Fruit fly (Drosophila melanogaster) whole organism, embryonic: Measurements from ENCODE around the gene CG4730.
A peak's percentile ranks its signal among the peaks of the same experiment; 100 is the strongest.

Source experiments
- Ada2b ChIP-seq: fragments of 200-800 bp; sonication (Bioruptor generic); IDR thresholded peaks from 2 replicates; pipeline ENCODE4 v1.3.6; 2022; ENCODE audit warnings: missing biosample characterization, missing genetic modification characterization
- Adf1 ChIP-seq: fragments of 200-800 bp; sonication (Bioruptor generic); IDR thresholded peaks from 2 replicates; pipeline ENCODE4 v1.3.6; 2022; ENCODE audit warnings: missing biosample characterization, missing genetic modification characterization
- Asciz ChIP-seq: fragments of 200-800 bp; sonication (Bioruptor generic); optimal IDR thresholded peaks from 2 replicates; lab custom pipeline; 2017; ENCODE audit warnings: missing biosample characterization, mild to moderate bottlenecking, missing genetic modification characterization, missing genetic modification reagents
- Atf6 ChIP-seq: fragments of 200-800 bp; sonication (Bioruptor generic); IDR thresholded peaks from 2 replicates; pipeline ENCODE4 v1.3.6; 2022; ENCODE audit warnings: missing biosample characterization, missing genetic modification characterization
- B-H2 ChIP-seq: fragments of 200-800 bp; sonication (Bioruptor generic); optimal IDR thresholded peaks from 2 replicates; lab custom pipeline; 2018; ENCODE audit warnings: missing biosample characterization, mild to moderate bottlenecking, missing genetic modification characterization
- CG10209 ChIP-seq: fragments of 200-800 bp; sonication (Bioruptor generic); optimal IDR thresholded peaks from 3 replicates; lab custom pipeline; 2017; ENCODE audit warnings: missing biosample characterization, mild to moderate bottlenecking, missing genetic modification characterization, missing genetic modification reagents
- CG10267 ChIP-seq: fragments of 200-800 bp; sonication (Bioruptor generic); optimal IDR thresholded peaks from 2 replicates; lab custom pipeline; 2018; ENCODE audit warnings: missing biosample characterization, mild to moderate bottlenecking, missing genetic modification characterization, moderate library complexity
- CG12391 ChIP-seq: fragments of 200-800 bp; sonication (Bioruptor generic); optimal IDR thresholded peaks from 3 replicates; lab custom pipeline; 2018; ENCODE audit warnings: missing biosample characterization, mild to moderate bottlenecking, missing genetic modification characterization, moderate library complexity
- CG14441 ChIP-seq: fragments of 200-800 bp; sonication (Bioruptor generic); IDR thresholded peaks from 2 replicates; pipeline ENCODE4 v1.3.6; 2022; ENCODE audit warnings: missing biosample characterization, missing genetic modification characterization
- CG15696 ChIP-seq: fragments of 200-800 bp; sonication (Bioruptor generic); optimal IDR thresholded peaks from 2 replicates; lab custom pipeline; 2019; ENCODE audit warnings: missing biosample characterization, mild to moderate bottlenecking, missing genetic modification characterization, moderate library complexity
- CG17359 ChIP-seq: fragments of 200-800 bp; sonication (Bioruptor generic); optimal IDR thresholded peaks from 3 replicates; lab custom pipeline; 2018; ENCODE audit warnings: missing biosample characterization, mild to moderate bottlenecking, missing genetic modification characterization, moderate library complexity
- CG2129 ChIP-seq: fragments of 200-800 bp; sonication (Bioruptor generic); IDR thresholded peaks from 2 replicates; pipeline ENCODE4 v1.3.6; 2022; ENCODE audit warnings: missing biosample characterization, missing genetic modification characterization; ENCODE audit not compliant: partially characterized antibody
- CG2712 ChIP-seq: fragments of 200-800 bp; optimal IDR thresholded peaks from 3 replicates; lab custom pipeline; 2019; ENCODE audit warnings: missing biosample characterization, mild to moderate bottlenecking, missing genetic modification characterization, moderate library complexity
- CG3065 ChIP-seq: fragments of 200-800 bp; sonication (Bioruptor generic); optimal IDR thresholded peaks from 2 replicates; lab custom pipeline; 2016; ENCODE audit warnings: missing biosample characterization, missing genetic modification characterization
- CG34422 ChIP-seq: fragments of 200-800 bp; sonication (Bioruptor generic); IDR thresholded peaks from 3 replicates; pipeline ENCODE4 v1.3.6; 2022; ENCODE audit warnings: missing biosample characterization, missing genetic modification characterization
- CG3847 ChIP-seq: fragments of 200-800 bp; sonication (Bioruptor generic); IDR thresholded peaks from 2 replicates; pipeline ENCODE4 v1.3.6; 2022; ENCODE audit warnings: missing biosample characterization, missing genetic modification characterization
- CG4617 ChIP-seq: fragments of 200-800 bp; sonication (Bioruptor generic); optimal IDR thresholded peaks from 3 replicates; lab custom pipeline; 2016; ENCODE audit warnings: missing biosample characterization, missing genetic modification characterization, borderline replicate concordance
- CG7839 ChIP-seq: fragments of 200-800 bp; sonication (Bioruptor generic); optimal IDR thresholded peaks from 3 replicates; lab custom pipeline; 2018; ENCODE audit warnings: missing biosample characterization, mild to moderate bottlenecking, missing genetic modification characterization, moderate library complexity
- CG7987 ChIP-seq: fragments of 200-800 bp; sonication (Bioruptor generic); optimal IDR thresholded peaks from 2 replicates; lab custom pipeline; 2018; ENCODE audit warnings: missing biosample characterization, mild to moderate bottlenecking, missing genetic modification characterization, moderate library complexity
- CG8388 ChIP-seq: fragments of 200-800 bp; sonication (Bioruptor generic); optimal IDR thresholded peaks from 2 replicates; lab custom pipeline; 2019; ENCODE audit warnings: missing biosample characterization, mild to moderate bottlenecking, missing genetic modification characterization, moderate library complexity
- CG9609 ChIP-seq: fragments of 200-800 bp; sonication (Bioruptor generic); optimal IDR thresholded peaks from 3 replicates; lab custom pipeline; 2016; ENCODE audit warnings: missing biosample characterization, missing genetic modification characterization
- Fer3 ChIP-seq: fragments of 200-800 bp; sonication (Bioruptor generic); optimal IDR thresholded peaks from 2 replicates; lab custom pipeline; 2018; ENCODE audit warnings: missing biosample characterization, mild to moderate bottlenecking, missing genetic modification characterization, moderate library complexity
- HLH54F ChIP-seq: fragments of 200-800 bp; sonication (Bioruptor generic); optimal IDR thresholded peaks from 3 replicates; lab custom pipeline; 2016; ENCODE audit warnings: missing biosample characterization, missing genetic modification characterization
- Max ChIP-seq: fragments of 200-800 bp; sonication (Bioruptor generic); optimal IDR thresholded peaks from 2 replicates; lab custom pipeline; 2016; ENCODE audit warnings: missing biosample characterization, mild to moderate bottlenecking, missing genetic modification characterization
- PHDP ChIP-seq: fragments of 200-800 bp; sonication (Bioruptor generic); optimal IDR thresholded peaks from 3 replicates; lab custom pipeline; 2018; ENCODE audit warnings: missing biosample characterization, mild to moderate bottlenecking, missing genetic modification characterization, moderate library complexity
- Poxn ChIP-seq: fragments of 200-800 bp; sonication (Bioruptor generic); IDR thresholded peaks from 2 replicates; pipeline ENCODE4 v1.3.6; 2022; ENCODE audit warnings: missing biosample characterization, missing genetic modification characterization
- Sin3A ChIP-seq: fragments of >200 bp; optimal IDR thresholded peaks from 2 replicates; lab custom pipeline; 2018
- Sox100B ChIP-seq: fragments of 200-800 bp; sonication (Bioruptor generic); optimal IDR thresholded peaks from 3 replicates; lab custom pipeline; 2018; ENCODE audit warnings: missing biosample characterization, mild to moderate bottlenecking, missing genetic modification characterization
- ara ChIP-seq: fragments of 200-800 bp; sonication (Bioruptor generic); IDR thresholded peaks from 2 replicates; pipeline ENCODE4 v1.3.6; 2022; ENCODE audit warnings: missing biosample characterization, missing genetic modification characterization
- ato ChIP-seq: fragments of 200-800 bp; sonication (Bioruptor generic); IDR thresholded peaks from 2 replicates; pipeline ENCODE4 v1.3.6; 2022; ENCODE audit warnings: missing biosample characterization, missing genetic modification characterization; ENCODE audit not compliant: partially characterized antibody
- bbx ChIP-seq: fragments of 200-800 bp; sonication (Bioruptor generic); IDR thresholded peaks from 2 replicates; pipeline ENCODE4 v1.3.6; 2022; ENCODE audit warnings: missing biosample characterization, missing genetic modification characterization; ENCODE audit not compliant: partially characterized antibody
- cas ChIP-seq: fragments of 200-800 bp; sonication (Bioruptor generic); IDR thresholded peaks from 2 replicates; pipeline ENCODE4 v1.3.6; 2022; ENCODE audit warnings: missing biosample characterization, missing genetic modification characterization
- chm ChIP-seq: fragments of 200-800 bp; sonication (Bioruptor generic); IDR thresholded peaks from 2 replicates; pipeline ENCODE4 v1.3.6; 2022; ENCODE audit warnings: missing biosample characterization, missing genetic modification characterization
- corto ChIP-seq: fragments of 200-800 bp; sonication (Bioruptor generic); optimal IDR thresholded peaks from 2 replicates; lab custom pipeline; 2016; ENCODE audit warnings: missing biosample characterization, mild to moderate bottlenecking, missing genetic modification characterization, moderate library complexity
- fd3F ChIP-seq: fragments of 200-800 bp; sonication (Bioruptor generic); optimal IDR thresholded peaks from 2 replicates; lab custom pipeline; 2018; ENCODE audit warnings: missing biosample characterization, mild to moderate bottlenecking, missing genetic modification characterization, moderate library complexity
- ftz-f1 ChIP-seq: fragments of 200-800 bp; sonication (Bioruptor generic); optimal IDR thresholded peaks from 2 replicates; lab custom pipeline; 2016; ENCODE audit warnings: missing biosample characterization, missing genetic modification characterization
- jing ChIP-seq: fragments of 200-800 bp; sonication (Bioruptor generic); optimal IDR thresholded peaks from 2 replicates; lab custom pipeline; 2018; ENCODE audit warnings: missing biosample characterization, mild to moderate bottlenecking, missing genetic modification characterization
- lbe ChIP-seq: fragments of 200-800 bp; sonication (Bioruptor generic); optimal IDR thresholded peaks from 2 replicates; lab custom pipeline; 2016; ENCODE audit warnings: missing biosample characterization, mild to moderate bottlenecking, missing genetic modification characterization
- pb ChIP-seq: fragments of 200-800 bp; sonication (Bioruptor generic); optimal IDR thresholded peaks from 3 replicates; lab custom pipeline; 2016; ENCODE audit warnings: missing biosample characterization, missing genetic modification characterization
- sc ChIP-seq, 3 experiments: fragments of >200 bp in 2 of 3; fragments of 200-800 bp in 1 of 3; sonication (Bioruptor generic) in 1 of 3; optimal IDR thresholded peaks; 2 replicates in 2 of 3; 3 replicates in 1 of 3; lab custom pipeline; 2017; ENCODE audit warnings: mild to moderate bottlenecking in 1 of 3, missing biosample characterization in 1 of 3, missing genetic modification characterization in 1 of 3, missing genetic modification reagents in 1 of 3
- sens-2 ChIP-seq: fragments of 200-800 bp; sonication (Bioruptor generic); IDR thresholded peaks from 2 replicates; pipeline ENCODE4 v1.3.6; 2022; ENCODE audit warnings: missing biosample characterization, missing genetic modification characterization
- shn ChIP-seq: fragments of 200-800 bp; sonication (Bioruptor generic); optimal IDR thresholded peaks from 3 replicates; lab custom pipeline; 2016; ENCODE audit warnings: missing biosample characterization, missing genetic modification characterization
- sob ChIP-seq: fragments of 200-800 bp; sonication (Bioruptor generic); IDR thresholded peaks from 2 replicates; pipeline ENCODE4 v1.3.6; 2022; ENCODE audit warnings: missing biosample characterization, missing genetic modification characterization
- stc ChIP-seq: fragments of 200-800 bp; sonication (Bioruptor generic); IDR thresholded peaks from 2 replicates; pipeline ENCODE4 v1.3.6; 2022; ENCODE audit warnings: missing biosample characterization, missing genetic modification characterization
- stwl ChIP-seq: fragments of 200-800 bp; sonication (Bioruptor generic); optimal IDR thresholded peaks from 3 replicates; lab custom pipeline; 2018; ENCODE audit warnings: missing biosample characterization, mild to moderate bottlenecking, missing genetic modification characterization, moderate library complexity
- sug ChIP-seq: fragments of 200-800 bp; optimal IDR thresholded peaks from 2 replicates; lab custom pipeline; 2019; ENCODE audit warnings: missing biosample characterization, mild to moderate bottlenecking, missing genetic modification characterization, moderate library complexity
- unpg ChIP-seq: fragments of 200-800 bp; sonication (Bioruptor generic); optimal IDR thresholded peaks from 3 replicates; lab custom pipeline; 2018; ENCODE audit warnings: missing biosample characterization, mild to moderate bottlenecking, missing genetic modification characterization, moderate library complexity
- zf30C ChIP-seq: fragments of 200-800 bp; sonication (Bioruptor generic); optimal IDR thresholded peaks from 3 replicates; lab custom pipeline; 2018; ENCODE audit warnings: missing biosample characterization, mild to moderate bottlenecking, missing genetic modification characterization

Gene CG4730

dm6 chr3R:25652066-25652720 is 26.3 kb downstream of the CG4730 start (continued):
- TF ChIP-seq ftz-f1, result no peak
- TF ChIP-seq zf30C (GFP tag; lab: Kevin White, UChicago), result no peak
- TF ChIP-seq B-H2, result peak; percentile 56
- no peak for TF ChIP-seq Fer3 (tag; lab: Kevin White, UChicago)

- TF ChIP-seq Asciz (GFP tag; lab: Kevin White, UChicago) (no peak), CG34422 (GFP tag; lab: Robert Waterston, UW) (no peak), CG12391 (tag; lab: Kevin White, UChicago) (peak; percentile 32), CG7839 (tag; lab: Kevin White, UChicago) (peak; percentile 14), PHDP (tag; lab: Kevin White, UChicago) (peak; percentile 27), lbe (GFP tag; lab: Kevin White, UChicago) (peak; percentile 22), CG3847 (no peak; the same call in 1 of the 2 replicates), CG14441 (GFP tag; lab: Robert Waterston, UW) (0 out of 2 replicates have a peak, but pooled peaks have one; percentile 16), Ada2b (GFP tag; lab: Robert Waterston, UW) (peak; percentile 41; the same call in 1 of the 2 replicates), bbx (GFP tag; lab: Robert Waterston, UW) (no peak), HLH54F (no peak), unpg (GFP tag; lab: Kevin White, UChicago) (peak; percentile 39), CG9609 (GFP tag; lab: Kevin White, UChicago) (no peak), cas (GFP tag; lab: Robert Waterston, UW) (no peak), CG8388 (GFP tag; lab: Kevin White, UChicago) (no peak), stc (GFP tag; lab: Robert Waterston, UW) (0 out of 2 replicates have a peak, but pooled peaks have one; percentile 5), CG4617 (GFP tag; lab: Kevin White, UChicago) (no peak), CG10267 (tag; lab: Kevin White, UChicago) (peak; percentile 4), sob (GFP tag; lab: Robert Waterston, UW) (0 out of 2 replicates have a peak, but pooled peaks have one; percentile 12), jing (GFP tag; lab: Kevin White, UChicago) (no peak), Adf1 (GFP tag; lab: Robert Waterston, UW) (no peak), ara (GFP tag; lab: Robert Waterston, UW) (no peak), shn (GFP tag; lab: Kevin White, UChicago) (no peak), pb (GFP tag; lab: Kevin White, UChicago) (no peak), CG7987 (GFP tag; lab: Kevin White, UChicago) (no peak), sug (tag; lab: Kevin White, UChicago) (no peak), Sin3A (lab: Kevin White, UChicago) (no peak), Sox100B (GFP tag; lab: Kevin White, UChicago) (no peak), chm (no peak), fd3F (GFP tag; lab: Kevin White, UChicago) (no peak), CG10209 (GFP tag; lab: Kevin White, UChicago) (no peak), sc (optimal IDR thresholded peaks at IDR 0.05; lab: Kevin White, UChicago) (no peak), sc (GFP tag; optimal IDR thresholded peaks at IDR 0.05; lab: Kevin White, UChicago) (no peak), CG2712 (peak; percentile 34), CG2129 (GFP tag; lab: Robert Waterston, UW) (no peak), CG17359 (tag; lab: Kevin White, UChicago) (peak; percentile 38), CG3065 (GFP tag; lab: Kevin White, UChicago) (no peak), Poxn (GFP tag; lab: Robert Waterston, UW) (no peak), corto (peak; percentile 22), Max (GFP tag; lab: Kevin White, UChicago) (no peak), sens-2 (0 out of 2 replicates have a peak, but pooled peaks have one; percentile 28), ato (GFP tag; lab: Robert Waterston, UW) (no peak), stwl (tag; lab: Kevin White, UChicago) (no peak), Atf6 (GFP tag; lab: Robert Waterston, UW) (no peak), CG15696 (tag; lab: Kevin White, UChicago) (no peak)
Observed at dm6 chr3R:25651414-25651813, 27.1 kb downstream of the CG4730 start.
